Fruit fly (Drosophila melanogaster) whole organism, wandering third instar larva: ENCODE measurements around the gene CG14829.

Experiments used
- Dif ChIP-seq: fragments of 200-275, 200-300 bp; sonication (Bioruptor generic); optimal IDR thresholded peaks from 2 replicates; lab custom pipeline; 2018; ENCODE audit warnings: missing biosample characterization, missing genetic modification characterization; ENCODE audit not compliant: partially characterized antibody
- dmrt93B ChIP-seq: fragments of 200-800 bp; sonication (Bioruptor generic); optimal IDR thresholded peaks from 2 replicates; lab custom pipeline; 2018; ENCODE audit warnings: missing biosample characterization, mild to moderate bottlenecking, missing genetic modification characterization

- no peak for TF ChIP-seq dmrt93B (GFP tag; lab: Kevin White, UChicago)
- no peak for TF ChIP-seq Dif (GFP tag; lab: Kevin White, UChicago)
Observed at dm6 chr3L:7243775-7244438, 6.0 kb upstream of the CG14829 start, which contains the start of the genes mRpL50 and mei-P22.
